Worm (Caenorhabditis elegans): ENCODE data around the gene sco-1.

sco-1 gene

ce11 chrII:4256541-4257001, 42.9 kb upstream of the sco-1 start, which contains the start of gene C16A11.7:
TSS of gene C16A11.7 (minus strand) at chrII:4256951.
- no peak for TF ChIP-seq tbx-2 (tag; optimal IDR thresholded peaks at IDR 0.05)
- peak; percentile 93 for TF ChIP-seq ceh-28 (tag; optimal IDR thresholded peaks at IDR 0.05)

DNA sequence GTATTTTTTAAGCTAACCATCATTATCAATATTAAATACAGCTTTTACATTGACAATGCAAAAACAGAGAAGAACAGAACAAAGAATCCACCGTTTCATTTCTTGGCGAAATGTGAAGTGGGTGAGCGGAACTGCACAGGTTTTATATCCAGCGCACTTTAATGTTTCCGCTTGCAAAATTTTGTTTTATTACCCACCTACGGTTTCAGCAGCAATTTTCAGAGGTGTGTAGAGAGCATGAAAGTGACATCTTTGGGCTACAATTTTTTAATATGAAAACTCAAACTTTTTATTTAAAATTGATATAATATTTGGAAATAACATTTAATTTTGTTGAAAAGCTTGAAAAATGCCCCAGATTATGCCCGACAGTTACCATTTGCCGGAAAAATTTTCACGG, 40.8 kb upstream of the sco-1 start, which contains the start of gene clec-135:
Gene clec-135, minus strand, starts transcription at position 101 of the 400 bp plus-strand sequence.
- no peak for TF ChIP-seq ceh-9 (tag; optimal IDR thresholded peaks at IDR 0.05)
- TF ChIP-seq R02D3.7 (tag; optimal IDR thresholded peaks at IDR 0.05) = no peak
- no peak for TF ChIP-seq nhr-67 (tag; optimal IDR thresholded peaks at IDR 0.05)
- TF ChIP-seq ztf-11 (tag; optimal IDR thresholded peaks at IDR 0.05) = no peak
- no peak for TF ChIP-seq ceh-16 (tag; optimal IDR thresholded peaks at IDR 0.05)
- no peak for TF ChIP-seq nhr-77 (tag; optimal IDR thresholded peaks at IDR 0.05)
- TF ChIP-seq lin-15B (tag; optimal IDR thresholded peaks at IDR 0.05) = no peak
- TF ChIP-seq elt-3 (tag; optimal IDR thresholded peaks at IDR 0.05) = no peak
- TF ChIP-seq eor-1 (tag; optimal IDR thresholded peaks at IDR 0.05) = no peak
- no peak for TF ChIP-seq ama-1 (optimal IDR thresholded peaks at IDR 0.05)
- no peak for TF ChIP-seq hmg-11 (tag; optimal IDR thresholded peaks at IDR 0.05)
- TF ChIP-seq egl-5 (tag; optimal IDR thresholded peaks at IDR 0.05) = no peak
- no peak for TF ChIP-seq unc-39 (tag; optimal IDR thresholded peaks at IDR 0.05)
- TF ChIP-seq aly-2 (tag; optimal IDR thresholded peaks at IDR 0.05) = no peak
- no peak for TF ChIP-seq nfya-1 (tag; optimal IDR thresholded peaks at IDR 0.05; ENCODE audit: insufficient read depth)
- TF ChIP-seq snpc-4 (tag; optimal IDR thresholded peaks at IDR 0.05) = no peak
- no peak for TF ChIP-seq tbx-2 (tag; optimal IDR thresholded peaks at IDR 0.05)
- no peak for TF ChIP-seq unc-62 (GFP tag; optimal IDR thresholded peaks at IDR 0.05)

DNA sequence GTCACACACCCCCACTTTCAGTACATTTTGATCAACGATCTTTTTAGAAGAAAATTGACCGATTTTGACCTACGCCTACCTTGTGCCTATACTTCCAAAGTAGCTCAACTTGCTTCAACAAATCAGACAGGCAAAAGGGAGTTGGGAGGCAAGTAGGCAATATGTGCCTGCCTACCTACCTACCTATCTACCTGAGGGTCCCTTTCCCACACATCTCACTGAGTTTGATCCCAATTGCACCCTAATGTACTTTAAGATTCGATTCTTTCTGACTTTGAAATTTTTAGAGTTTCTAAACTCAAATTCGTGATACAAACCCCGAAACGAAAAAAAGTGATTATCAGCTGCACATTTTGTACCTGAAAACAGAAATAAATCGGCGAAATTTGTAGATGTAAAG, 31.7 kb upstream of the sco-1 start:
- no peak for TF ChIP-seq ceh-16 (tag; optimal IDR thresholded peaks at IDR 0.05)
- no peak for TF ChIP-seq elt-2 (tag; optimal IDR thresholded peaks at IDR 0.05)
- no peak for TF ChIP-seq fos-1 (tag; optimal IDR thresholded peaks at IDR 0.05)
- TF ChIP-seq unc-62 (GFP tag; optimal IDR thresholded peaks at IDR 0.05) = no peak
- TF ChIP-seq nhr-11 (tag; optimal IDR thresholded peaks at IDR 0.05) = no peak
- no peak for TF ChIP-seq nhr-25 (tag; optimal IDR thresholded peaks at IDR 0.05)
- TF ChIP-seq egl-5 (tag; optimal IDR thresholded peaks at IDR 0.05) = no peak
- no peak for TF ChIP-seq pqm-1 (tag; optimal IDR thresholded peaks at IDR 0.05)
- TF ChIP-seq ZK546.5 (tag; optimal IDR thresholded peaks at IDR 0.05) = no peak
- TF ChIP-seq nhr-12 (tag; optimal IDR thresholded peaks at IDR 0.05) = no peak
- no peak for TF ChIP-seq sea-2 (GFP tag; optimal IDR thresholded peaks at IDR 0.05)
- no peak for TF ChIP-seq nhr-67 (tag; optimal IDR thresholded peaks at IDR 0.05)
- TF ChIP-seq nhr-76 (tag; optimal IDR thresholded peaks at IDR 0.05) = no peak
- TF ChIP-seq aly-2 (tag; optimal IDR thresholded peaks at IDR 0.05) = no peak
- TF ChIP-seq nfya-1 (tag; optimal IDR thresholded peaks at IDR 0.05; ENCODE audit: insufficient read depth) = no peak
- TF ChIP-seq ztf-4 (tag; optimal IDR thresholded peaks at IDR 0.05) = no peak
- no peak for TF ChIP-seq jun-1 (tag; optimal IDR thresholded peaks at IDR 0.05)
- TF ChIP-seq ztf-11 (tag; optimal IDR thresholded peaks at IDR 0.05) = no peak
- no peak for TF ChIP-seq R02D3.7 (tag; optimal IDR thresholded peaks at IDR 0.05)
- TF ChIP-seq fkh-2 (tag; optimal IDR thresholded peaks at IDR 0.05) = no peak

ce11 chrII:4275637-4276252, 23.7 kb upstream of the sco-1 start, which contains the start of gene npr-42:
TSS of gene npr-42 (plus strand) at chrII:4276202.
- no peak for TF ChIP-seq aly-2 (tag; optimal IDR thresholded peaks at IDR 0.05)
- no peak for TF ChIP-seq mml-1 (tag; optimal IDR thresholded peaks at IDR 0.05)
- TF ChIP-seq lsy-12 (tag; optimal IDR thresholded peaks at IDR 0.05) = no peak
- TF ChIP-seq ceh-9 (tag; optimal IDR thresholded peaks at IDR 0.05) = no peak
- no peak for TF ChIP-seq sea-2 (GFP tag; optimal IDR thresholded peaks at IDR 0.05)
- no peak for TF ChIP-seq nhr-43 (tag; optimal IDR thresholded peaks at IDR 0.05; ENCODE audit: poor library complexity, severe bottlenecking)
- no peak for TF ChIP-seq unc-39 (tag; optimal IDR thresholded peaks at IDR 0.05)
- TF ChIP-seq elt-1 (tag; optimal IDR thresholded peaks at IDR 0.05) = no peak
- TF ChIP-seq nfya-1 (tag; optimal IDR thresholded peaks at IDR 0.05; ENCODE audit: insufficient read depth) = no peak
- no peak for TF ChIP-seq tbx-2 (tag; optimal IDR thresholded peaks at IDR 0.05)
- TF ChIP-seq egl-5 (tag; optimal IDR thresholded peaks at IDR 0.05) = no peak
- no peak for TF ChIP-seq elt-3 (tag; optimal IDR thresholded peaks at IDR 0.05)
- TF ChIP-seq ztf-11 (tag; optimal IDR thresholded peaks at IDR 0.05) = no peak
- no peak for TF ChIP-seq pha-4 (tag; optimal IDR thresholded peaks at IDR 0.05)
- TF ChIP-seq ceh-16 (tag; optimal IDR thresholded peaks at IDR 0.05) = no peak
- no peak for TF ChIP-seq nhr-76 (tag; optimal IDR thresholded peaks at IDR 0.05)
- TF ChIP-seq unc-62 (GFP tag; optimal IDR thresholded peaks at IDR 0.05) = no peak
- no peak for TF ChIP-seq nhr-12 (tag; optimal IDR thresholded peaks at IDR 0.05)
- no peak for TF ChIP-seq ama-1 (optimal IDR thresholded peaks at IDR 0.05)
